Fruit fly (Drosophila melanogaster) whole organism, wandering third instar larva: ENCODE measurements around the gene Oseg5.

Source experiments
- Abd-B ChIP-seq: fragments of >200 bp; optimal IDR thresholded peaks from 2 replicates; lab custom pipeline; 2017; ENCODE audit warnings: missing biosample characterization, missing genetic modification characterization
- CG32264 ChIP-seq: fragments of 200-800 bp; sonication (Bioruptor generic); optimal IDR thresholded peaks from 2 replicates; lab custom pipeline; 2016; ENCODE audit warnings: missing biosample characterization, missing genetic modification characterization
- CG9705 ChIP-seq: fragments of 200-800 bp; sonication (Bioruptor generic); optimal IDR thresholded peaks from 2 replicates; lab custom pipeline; 2018; ENCODE audit warnings: missing biosample characterization, mild to moderate bottlenecking, missing genetic modification characterization
- CrebA ChIP-seq: fragments of 200-800 bp; sonication (Bioruptor generic); optimal IDR thresholded peaks from 2 replicates; lab custom pipeline; 2016; ENCODE audit warnings: missing biosample characterization, mild to moderate bottlenecking, missing genetic modification characterization, borderline replicate concordance
- Dfd ChIP-seq: fragments of >200 bp; optimal IDR thresholded peaks from 2 replicates; lab custom pipeline; 2017; ENCODE audit warnings: missing biosample characterization, missing genetic modification characterization
- Dif ChIP-seq: fragments of 200-275, 200-300 bp; sonication (Bioruptor generic); optimal IDR thresholded peaks from 2 replicates; lab custom pipeline; 2018; ENCODE audit warnings: missing biosample characterization, missing genetic modification characterization; ENCODE audit not compliant: partially characterized antibody
- GATAd ChIP-seq: sonication (Bioruptor generic); optimal IDR thresholded peaks from 2 replicates; lab custom pipeline; 2016; ENCODE audit warnings: missing biosample characterization, missing genetic modification characterization
- HLH106 ChIP-seq: fragments of 200-800 bp; optimal IDR thresholded peaks from 3 replicates; lab custom pipeline; 2019; ENCODE audit warnings: missing biosample characterization, mild to moderate bottlenecking, missing genetic modification characterization, moderate library complexity
- Hnf4 ChIP-seq: fragments of 200-800 bp; sonication (Bioruptor generic); optimal IDR thresholded peaks from 2 replicates; lab custom pipeline; 2016; ENCODE audit warnings: missing biosample characterization, mild to moderate bottlenecking, missing genetic modification characterization
- Hr78 ChIP-seq: fragments of >200 bp; optimal IDR thresholded peaks from 2 replicates; lab custom pipeline; 2017; ENCODE audit warnings: missing biosample characterization, missing genetic modification characterization
- Hr83 ChIP-seq: fragments of 200-300 bp; sonication (Bioruptor generic); optimal IDR thresholded peaks from 2 replicates; lab custom pipeline; 2016; ENCODE audit warnings: missing biosample characterization, mild to moderate bottlenecking, missing genetic modification characterization, moderate library complexity; ENCODE audit not compliant: poor library complexity, severe bottlenecking
- Jra ChIP-seq: sonication (Bioruptor generic); optimal IDR thresholded peaks from 2 replicates; lab custom pipeline; 2016; ENCODE audit warnings: missing biosample characterization, missing genetic modification characterization
- Mio ChIP-seq: sonication (Bioruptor generic); optimal IDR thresholded peaks from 2 replicates; lab custom pipeline; 2016; ENCODE audit warnings: missing biosample characterization, missing genetic modification characterization
- Myc ChIP-seq: fragments of >200 bp; optimal IDR thresholded peaks from 2 replicates; lab custom pipeline; 2017
- N ChIP-seq: fragments of >200 bp; optimal IDR thresholded peaks from 2 replicates; lab custom pipeline; 2018; ENCODE audit warnings: missing biosample characterization, missing external identifiers, missing genetic modification characterization
- OdsH ChIP-seq: fragments of 200-800 bp; sonication (Bioruptor generic); optimal IDR thresholded peaks from 2 replicates; lab custom pipeline; 2016; ENCODE audit warnings: missing biosample characterization, mild to moderate bottlenecking, missing genetic modification characterization
- Rel ChIP-seq, 2 experiments: fragments of 200-800 bp; sonication (Bioruptor generic) in 1 of 2; optimal IDR thresholded peaks; 2 replicates in 1 of 2; 3 replicates in 1 of 2; lab custom pipeline; 2016 to 2019; ENCODE audit warnings: mild to moderate bottlenecking in 2 of 2, missing biosample characterization in 2 of 2, missing genetic modification characterization in 2 of 2, moderate library complexity in 1 of 2
- Sp1 ChIP-seq: fragments of 200-800 bp; sonication (Bioruptor generic); optimal IDR thresholded peaks from 3 replicates; lab custom pipeline; 2019; ENCODE audit warnings: missing biosample characterization, mild to moderate bottlenecking, missing genetic modification characterization, moderate library complexity
- Vsx2 ChIP-seq: fragments of 200-300, 225-300 bp; sonication (Bioruptor generic); optimal IDR thresholded peaks from 2 replicates; lab custom pipeline; 2018; ENCODE audit warnings: missing biosample characterization, missing genetic modification characterization; ENCODE audit not compliant: partially characterized antibody
- br ChIP-seq: fragments of 200-800 bp; sonication (Bioruptor generic); optimal IDR thresholded peaks from 2 replicates; lab custom pipeline; 2016; ENCODE audit warnings: missing biosample characterization, missing genetic modification characterization
- brk ChIP-seq: fragments of 200-800 bp; sonication (Bioruptor generic); optimal IDR thresholded peaks from 2 replicates; lab custom pipeline; 2016; ENCODE audit warnings: missing biosample characterization, mild to moderate bottlenecking, missing genetic modification characterization
- dl ChIP-seq, 2 experiments: fragments of 175-275, 200-275 bp in 1 of 2; fragments of 200-275 bp in 1 of 2; sonication (Bioruptor generic); optimal IDR thresholded peaks; lab custom pipeline; 2018; ENCODE audit warnings: mild to moderate bottlenecking in 2 of 2, missing biosample characterization in 2 of 2, missing genetic modification characterization in 2 of 2, moderate library complexity in 2 of 2; ENCODE audit not compliant: partially characterized antibody in 2 of 2, insufficient read depth in 1 of 2
- dmrt93B ChIP-seq: fragments of 200-800 bp; sonication (Bioruptor generic); optimal IDR thresholded peaks from 2 replicates; lab custom pipeline; 2018; ENCODE audit warnings: missing biosample characterization, mild to moderate bottlenecking, missing genetic modification characterization
- dsf ChIP-seq: sonication (Bioruptor generic); optimal IDR thresholded peaks from 2 replicates; lab custom pipeline; 2016; ENCODE audit warnings: missing biosample characterization, missing genetic modification characterization, borderline replicate concordance
- ey ChIP-seq: fragments of 200-800 bp; sonication (Bioruptor generic); optimal IDR thresholded peaks from 2 replicates; lab custom pipeline; 2016; ENCODE audit warnings: missing biosample characterization, missing genetic modification characterization
- foxo ChIP-seq, 2 experiments: fragments of 200-800 bp; sonication (Bioruptor generic); optimal IDR thresholded peaks; 2 replicates in 1 of 2; 3 replicates in 1 of 2; lab custom pipeline; 2016 to 2017; ENCODE audit warnings: missing biosample characterization in 2 of 2, missing genetic modification characterization in 2 of 2
- fru ChIP-seq: fragments of 200-800 bp; sonication (Bioruptor generic); optimal IDR thresholded peaks from 3 replicates; lab custom pipeline; 2016; ENCODE audit warnings: missing biosample characterization, mild to moderate bottlenecking, missing genetic modification characterization
- h ChIP-seq: fragments of 200-800 bp; sonication (Bioruptor generic); optimal IDR thresholded peaks from 3 replicates; lab custom pipeline; 2016; ENCODE audit warnings: missing biosample characterization, mild to moderate bottlenecking, missing genetic modification characterization
- jim ChIP-seq: fragments of 175-275, 200-325 bp; sonication (Bioruptor generic); optimal IDR thresholded peaks from 2 replicates; lab custom pipeline; 2016; ENCODE audit warnings: missing biosample characterization, mild to moderate bottlenecking, missing genetic modification characterization
- lola ChIP-seq: fragments of >200 bp; optimal IDR thresholded peaks from 2 replicates; lab custom pipeline; 2017; ENCODE audit warnings: missing biosample characterization, missing genetic modification characterization
- pan ChIP-seq: fragments of >200 bp; optimal IDR thresholded peaks from 2 replicates; lab custom pipeline; 2017
- psq ChIP-seq: fragments of 200-800 bp; sonication (Bioruptor generic); optimal IDR thresholded peaks from 3 replicates; lab custom pipeline; 2017; ENCODE audit warnings: missing biosample characterization, mild to moderate bottlenecking, missing genetic modification characterization, moderate library complexity
- rgr ChIP-seq: fragments of 200-800 bp; sonication (Bioruptor generic); optimal IDR thresholded peaks from 3 replicates; lab custom pipeline; 2016; ENCODE audit warnings: missing biosample characterization, mild to moderate bottlenecking, missing genetic modification characterization
- sage ChIP-seq: fragments of 200-800 bp; sonication (Bioruptor generic); optimal IDR thresholded peaks from 2 replicates; lab custom pipeline; 2016; ENCODE audit warnings: missing biosample characterization, mild to moderate bottlenecking, missing genetic modification characterization
- sv ChIP-seq: fragments of 200-800 bp; sonication (Bioruptor generic); optimal IDR thresholded peaks from 3 replicates; lab custom pipeline; 2016; ENCODE audit warnings: missing biosample characterization, missing genetic modification characterization
- tai ChIP-seq: sonication (Bioruptor generic); optimal IDR thresholded peaks from 2 replicates; lab custom pipeline; 2016; ENCODE audit warnings: missing biosample characterization, missing genetic modification characterization
- usp ChIP-seq: fragments of >200 bp; optimal IDR thresholded peaks from 2 replicates; lab custom pipeline; 2017; ENCODE audit warnings: missing biosample characterization, missing genetic modification characterization
- woc ChIP-seq: sonication (Bioruptor generic); optimal IDR thresholded peaks from 2 replicates; lab custom pipeline; 2016; ENCODE audit warnings: missing biosample characterization, mild to moderate bottlenecking, missing genetic modification characterization

The Oseg5 gene

DNA sequence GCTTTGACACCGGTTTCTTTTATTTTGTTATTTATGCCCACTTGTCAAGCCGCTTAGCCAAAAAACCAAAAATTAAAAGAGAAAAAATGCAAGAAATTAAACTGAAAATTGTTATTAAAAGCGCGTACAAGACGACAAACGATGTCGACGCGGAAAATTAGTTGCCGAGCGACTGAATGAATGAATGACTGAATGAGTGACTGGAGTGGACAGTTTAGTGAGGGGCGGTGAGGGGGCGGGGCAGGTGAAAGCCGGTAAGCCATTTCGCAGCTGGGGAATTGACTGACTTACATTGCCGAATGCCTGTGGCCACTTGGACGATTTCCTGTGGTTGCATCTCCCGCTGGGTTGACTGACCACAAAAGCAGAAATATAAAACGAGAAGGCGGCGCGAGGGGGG, 29.0 kb downstream of the Oseg5 start:
- TF ChIP-seq ey (GFP tag; lab: Kevin White, UChicago) (no peak), Sp1 (no peak)

DNA sequence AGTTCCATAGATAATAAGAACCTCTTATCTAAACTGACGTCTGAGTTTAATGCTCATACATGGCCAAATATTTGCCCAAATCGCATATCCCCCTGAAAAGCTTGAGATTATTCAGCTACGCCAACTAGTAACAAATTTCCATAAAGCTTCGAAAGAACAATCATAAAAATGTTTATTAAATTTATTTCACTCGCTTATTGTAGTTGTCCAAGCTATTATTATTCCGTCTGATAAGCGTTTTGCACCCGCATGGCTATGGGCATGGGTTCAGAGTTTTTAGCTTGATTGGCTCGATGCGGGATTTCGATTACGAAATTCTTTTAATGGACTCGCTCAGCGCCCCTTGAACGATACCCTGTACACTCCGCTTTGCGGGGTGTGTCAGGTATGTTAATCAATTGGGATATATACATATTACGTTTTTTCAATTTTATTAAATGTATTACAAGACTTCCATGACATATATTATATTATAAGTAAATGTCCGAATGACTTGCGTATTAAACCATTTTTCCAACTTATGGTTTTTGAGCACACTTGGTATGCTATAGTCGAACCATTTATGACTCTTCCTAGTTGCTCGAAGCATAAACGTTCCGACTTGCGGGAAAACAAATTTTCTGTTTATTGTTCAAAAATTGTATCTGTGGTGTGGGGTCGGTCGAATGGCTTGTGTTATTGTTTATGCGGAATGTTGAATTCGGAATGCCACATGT, 29.9 kb downstream of the Oseg5 start:
- no peak for TF ChIP-seq tai (GFP tag; lab: Kevin White, UChicago)
- TF ChIP-seq Abd-B (GFP tag; lab: Kevin White, UChicago), result no peak
- TF ChIP-seq OdsH, result peak; percentile 77
- no peak for TF ChIP-seq Mio (GFP tag; lab: Kevin White, UChicago)
- no peak for TF ChIP-seq jim (GFP tag; lab: Kevin White, UChicago)
- TF ChIP-seq dl (GFP tag; optimal IDR thresholded peaks at IDR 0.05; lab: Kevin White, UChicago; ENCODE audit: insufficient read depth in 1 of 2, partially characterized antibody in 2 of 2), result no peak
- TF ChIP-seq CG9705 (GFP tag; lab: Kevin White, UChicago), result no peak
- TF ChIP-seq CrebA (GFP tag; lab: Kevin White, UChicago), result no peak
- TF ChIP-seq pan (lab: Kevin White, UChicago), result no peak
- no peak for TF ChIP-seq dsf
- peak; percentile 15 for TF ChIP-seq Sp1
- peak; percentile 61 for TF ChIP-seq HLH106 (tag; lab: Kevin White, UChicago)
- TF ChIP-seq Hr83 (GFP tag; lab: Kevin White, UChicago), result no peak
- TF ChIP-seq usp (GFP tag; lab: Kevin White, UChicago), result no peak
- no peak for TF ChIP-seq N (GFP tag; lab: Kevin White, UChicago)
- TF ChIP-seq Dif (GFP tag; lab: Kevin White, UChicago), result no peak
- peak; percentile 71 for TF ChIP-seq psq (GFP tag; lab: Kevin White, UChicago)
- peak; percentile 83 for TF ChIP-seq rgr (GFP tag; lab: Kevin White, UChicago)
- no peak for TF ChIP-seq CG32264
- peak; percentile 75 for TF ChIP-seq fru
- no peak for TF ChIP-seq lola (GFP tag; lab: Kevin White, UChicago)
- TF ChIP-seq GATAd (GFP tag; lab: Kevin White, UChicago), result no peak
- peak; percentile 82 for TF ChIP-seq h
- TF ChIP-seq sage, result peak; percentile 21
- peak; percentile 41 for TF ChIP-seq dmrt93B
- no peak for TF ChIP-seq Jra (GFP tag; lab: Kevin White, UChicago)
- TF ChIP-seq brk (GFP tag; lab: Kevin White, UChicago), result peak; percentile 49
- no peak for TF ChIP-seq Hr78
- peak; percentile 60 for TF ChIP-seq Hnf4 (GFP tag; lab: Kevin White, UChicago)
- no peak for TF ChIP-seq Dfd (GFP tag; lab: Kevin White, UChicago)
- TF ChIP-seq ey (GFP tag; lab: Kevin White, UChicago), result peak; percentile 55
- TF ChIP-seq woc, result peak; percentile 21
- peak; percentile 94 for TF ChIP-seq sv (GFP tag; lab: Kevin White, UChicago)
- TF ChIP-seq Vsx2, result no peak
- TF ChIP-seq br (GFP tag; lab: Kevin White, UChicago), result peak; percentile 52
- peak in 1 of 2 experiments; percentile 75 for TF ChIP-seq foxo (GFP tag; optimal IDR thresholded peaks at IDR 0.05; lab: Kevin White, UChicago)
- no peak for TF ChIP-seq Myc
- TF ChIP-seq Rel (GFP tag; optimal IDR thresholded peaks at IDR 0.05; lab: Kevin White, UChicago), result peak; percentile 40
- peak; percentile 6 for TF ChIP-seq Rel (tag; optimal IDR thresholded peaks at IDR 0.05; lab: Kevin White, UChicago)

DNA sequence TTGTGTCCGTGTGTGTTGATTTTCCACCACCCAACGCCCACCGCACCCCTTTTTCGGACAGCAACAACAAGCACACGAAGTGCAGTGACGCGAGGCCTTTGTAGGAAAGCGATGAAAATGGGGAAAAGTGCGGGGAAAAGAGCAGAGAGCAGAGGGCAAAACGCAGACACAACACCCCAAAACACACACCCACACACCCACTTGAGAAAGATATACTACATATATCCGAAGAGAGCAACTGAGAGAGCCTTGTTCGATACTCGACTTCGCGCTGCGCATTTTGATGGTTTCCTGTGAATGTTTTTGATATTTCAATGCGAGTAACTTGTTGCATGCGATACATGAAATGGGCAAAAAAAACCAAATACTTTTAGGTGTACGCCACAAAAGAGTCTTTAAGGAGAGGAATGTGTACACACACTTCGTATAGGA, 31.9 kb downstream of the Oseg5 start:
- peak; percentile 22 for TF ChIP-seq psq (GFP tag; lab: Kevin White, UChicago)
- TF ChIP-seq h, result no peak
